Worm (Caenorhabditis elegans): Measurements from ENCODE around the gene K08D10.10.
"Not testable (repeated sequence)": the region's sequence is repeated elsewhere in the genome, so short reads cannot be mapped to it uniquely, and the experiment has no call there.

The K08D10.10 gene

DNA sequence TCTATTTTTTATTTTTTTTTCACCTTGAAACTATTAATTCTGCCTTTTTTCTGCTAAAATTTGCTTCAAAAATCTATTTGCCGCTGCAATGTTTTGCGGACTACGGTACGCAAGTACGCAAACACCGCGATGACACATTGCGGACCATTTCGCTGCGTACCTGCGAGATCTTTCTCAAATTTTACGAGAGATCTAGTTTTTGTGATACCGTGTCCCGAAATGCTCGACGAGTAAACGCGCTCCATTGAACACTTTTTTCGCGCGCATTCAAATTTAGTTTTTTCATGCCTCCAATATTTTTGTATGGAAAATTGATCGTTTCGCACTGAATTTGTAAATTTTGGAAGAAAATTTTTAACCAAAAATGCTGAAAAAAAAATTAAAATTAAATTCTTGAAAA is 32.7 kb downstream of the K08D10.10 start:
- TF ChIP-seq F13H6.1 (tag; optimal IDR thresholded peaks at IDR 0.05) (peak; percentile 8), gmeb-1 (tag; optimal IDR thresholded peaks at IDR 0.05) (peak; percentile 48), lsy-2 (tag; optimal IDR thresholded peaks at IDR 0.05) (peak; percentile 53 to 76), sma-9 (GFP tag; optimal IDR thresholded peaks at IDR 0.05) (peak; percentile 30), sma-3 (GFP tag; optimal IDR thresholded peaks at IDR 0.05) (peak; percentile 21)
- not testable (repeated sequence) for TF ChIP-seq sma-9 (tag; optimal IDR thresholded peaks at IDR 0.05)

- not testable (repeated sequence) for TF ChIP-seq dmd-4, lin-39, egl-27 (tag; optimal IDR thresholded peaks at IDR 0.05)
Measured at ce11 chrIV:4186099-4186498, 34.1 kb downstream of the K08D10.10 start, which contains the start of gene K08D10.11. TSS of gene K08D10.11 (minus strand) at chrIV:4186199.

DNA sequence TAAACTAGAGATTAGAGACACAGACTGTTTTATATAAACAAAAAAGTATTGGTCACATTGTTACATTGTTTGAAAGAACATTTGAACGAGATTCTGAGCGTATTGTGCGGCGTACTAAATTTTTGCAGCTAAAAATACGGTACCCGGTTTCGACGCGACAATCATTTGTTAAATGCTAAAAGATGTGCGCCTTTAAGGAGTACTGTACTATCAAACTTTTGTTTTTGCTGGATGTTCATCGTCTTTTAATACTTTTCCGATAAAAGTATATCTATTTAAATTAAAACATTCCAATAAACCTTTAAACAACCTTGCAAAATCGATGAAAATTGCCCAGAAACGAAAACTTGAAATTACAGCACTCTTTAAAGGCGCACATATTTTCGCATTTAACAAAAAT is 44.7 kb downstream of the K08D10.10 start, which contains the start of gene K06B9.6:
K06B9.6 (minus strand) TSS at position 101 of the 400 bp plus-strand sequence.
- not testable (repeated sequence) for TF ChIP-seq ztf-4, elt-1, gmeb-1 (tag; optimal IDR thresholded peaks at IDR 0.05)

- TF ChIP-seq mbf-1, nhr-11, nhr-21 (tag; optimal IDR thresholded peaks at IDR 0.05): not testable (repeated sequence)
Measured at ce11 chrIV:4197167-4197566, 45.1 kb downstream of the K08D10.10 start, which contains the start of gene cyp-25A6. TSS of gene cyp-25A6 (plus strand) at chrIV:4197467.

ce11 chrIV:4204275-4204674 is 52.2 kb downstream of the K08D10.10 start, which contains the start of gene pax-2:
TSS of gene pax-2 (minus strand) at chrIV:4204375.
- TF ChIP-seq nhr-12 (tag; optimal IDR thresholded peaks at IDR 0.05), result no peak
- TF ChIP-seq nhr-21 (tag; optimal IDR thresholded peaks at IDR 0.05), result no peak
- TF ChIP-seq peb-1 (tag; optimal IDR thresholded peaks at IDR 0.05), result no peak
- TF ChIP-seq lin-11 (tag; optimal IDR thresholded peaks at IDR 0.05), result no peak
- TF ChIP-seq sma-3 (GFP tag; optimal IDR thresholded peaks at IDR 0.05), result no peak
- TF ChIP-seq sem-4 (tag; optimal IDR thresholded peaks at IDR 0.05), result no peak
- no peak for TF ChIP-seq unc-39 (tag; optimal IDR thresholded peaks at IDR 0.05)
